Fruit fly (Drosophila melanogaster) whole organism: Measurements from ENCODE around the gene Ns3.

Experiments
- CG8478 ChIP-seq: fragments of >200 bp; optimal IDR thresholded peaks from 2 replicates; lab custom pipeline; 2018; ENCODE audit warnings: inconsistent platforms
- Dll ChIP-seq: fragments of >200 bp; optimal IDR thresholded peaks from 2 replicates; lab custom pipeline; 2017
- pan ChIP-seq: fragments of >200 bp; optimal IDR thresholded peaks from 2 replicates; lab custom pipeline; 2017
- psq ChIP-seq: fragments of >200 bp; optimal IDR thresholded peaks from 2 replicates; lab custom pipeline; 2017
- usp ChIP-seq: fragments of >200 bp; optimal IDR thresholded peaks from 2 replicates; lab custom pipeline; 2017; ENCODE audit warnings: missing biosample characterization, missing genetic modification characterization, mixed read lengths

dm6 chrX:1465707-1466504 lies 1.9 kb upstream of the Ns3 start, which contains the start of the genes O-fut2 and CG14777:
- TF ChIP-seq usp (GFP tag; lab: Kevin White, UChicago) (no peak), CG8478 (no peak), psq (no peak), pan (lab: Kevin White, UChicago) (no peak), Dll (no peak)
